Worm (Caenorhabditis elegans): ENCODE results near the gene T26H10.2.
"Not testable (repeated sequence)": the region's sequence is repeated elsewhere in the genome, so short reads cannot be mapped to it uniquely, and the experiment has no call there.

DNA sequence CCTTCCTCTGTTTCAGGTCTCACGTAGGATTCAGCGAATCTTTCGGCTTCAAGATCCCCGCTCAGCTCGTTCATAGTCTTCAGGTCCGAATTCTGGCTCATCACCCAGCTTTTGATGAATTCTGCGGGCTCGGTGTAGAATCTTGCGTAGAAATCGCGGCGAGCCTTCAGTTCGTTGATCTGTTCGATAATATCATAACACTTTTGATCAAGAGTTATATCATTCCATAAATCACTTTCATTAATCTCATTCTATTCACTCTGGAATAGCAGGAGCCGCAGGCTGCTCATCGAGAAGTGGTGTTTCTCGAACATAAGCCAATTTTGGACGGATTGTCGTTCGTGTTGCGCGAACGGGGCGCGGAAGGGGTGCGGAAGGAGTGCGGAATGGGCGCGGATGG lies 29.4 kb downstream of the T26H10.2 start, which contains the start of gene K03B8.4:
- not testable (repeated sequence) for TF ChIP-seq W03F9.2, him-1 (tag; optimal IDR thresholded peaks at IDR 0.05)

Measured in whole organism, L4/young adult.